Fruit fly (Drosophila melanogaster): ENCODE results near the gene CG42537.
A peak's percentile ranks its signal among the peaks of the same experiment; 100 is the strongest.

CG42537 gene

DNA sequence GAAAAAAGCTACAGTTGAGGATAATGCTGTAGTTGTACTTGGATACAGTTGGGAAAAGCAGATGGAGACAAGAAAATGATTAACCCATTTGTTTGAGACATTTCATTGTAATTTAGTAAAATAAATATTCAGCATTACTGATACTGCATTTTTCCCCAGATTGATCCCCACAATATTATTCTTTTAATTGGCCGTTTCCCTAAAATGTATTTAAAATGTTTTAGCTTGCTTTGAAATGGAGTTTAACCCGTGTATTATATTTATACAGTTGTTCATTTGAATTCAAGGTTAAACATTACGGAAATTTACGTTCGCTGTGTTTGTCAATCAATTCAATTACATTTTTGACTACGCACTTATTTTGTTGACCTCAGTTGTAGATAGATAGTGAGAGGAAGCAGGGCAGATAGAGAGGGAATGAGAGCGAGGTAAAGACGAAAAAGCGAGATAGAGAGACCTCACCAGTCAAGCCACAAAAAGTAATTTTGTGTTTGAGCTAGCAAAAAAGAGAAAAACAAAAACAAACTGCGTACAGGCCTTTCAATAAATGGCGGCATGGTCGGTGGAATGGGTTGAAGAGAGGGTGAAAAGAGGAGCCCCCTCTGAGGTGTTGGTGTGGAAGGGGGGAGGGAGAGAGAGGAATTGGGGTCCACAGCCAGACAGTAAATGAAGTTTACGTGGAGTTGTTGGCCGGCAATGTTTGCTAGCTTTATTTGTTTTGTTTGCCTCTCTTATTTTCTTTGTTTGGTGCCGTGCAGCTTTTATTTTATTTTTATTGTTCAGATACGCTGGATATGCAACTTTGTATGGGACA, 33.0 kb downstream of the CG42537 start (continued):
- TF ChIP-seq MTF-1 (GFP tag; optimal IDR thresholded peaks at IDR 0.05; ENCODE audit: borderline replicate concordance) (no peak), CG3407 (GFP tag; optimal IDR thresholded peaks at IDR 0.05) (no peak), hbn (GFP tag; IDR thresholded peaks at IDR 0.05; ENCODE audit: partially characterized antibody) (no peak), B-H1 (GFP tag; IDR thresholded peaks at IDR 0.05) (peak; percentile 46), CG1529 (GFP tag; optimal IDR thresholded peaks at IDR 0.05) (peak; percentile 84), HLH3B (GFP tag; IDR thresholded peaks at IDR 0.05) (peak; percentile 60), CG12219 (GFP tag; optimal IDR thresholded peaks at IDR 0.05) (peak; percentile 88), CG11723 (GFP tag; optimal IDR thresholded peaks at IDR 0.05) (peak; percentile 79), Usf (GFP tag; optimal IDR thresholded peaks at IDR 0.05) (peak; percentile 86), lov (optimal IDR thresholded peaks at IDR 0.05) (no peak), lov (GFP tag; IDR thresholded peaks at IDR 0.05) (0 out of 3 replicates have a peak, but pooled peaks have one; percentile 13), CG4424 (GFP tag; optimal IDR thresholded peaks at IDR 0.05) (peak; percentile 89), CG11696 (GFP tag; IDR thresholded peaks at IDR 0.05) (peak; percentile 96), cas (GFP tag; IDR thresholded peaks at IDR 0.05) (no peak), CG15479 (GFP tag; optimal IDR thresholded peaks at IDR 0.05) (no peak), tup (GFP tag; optimal IDR thresholded peaks at IDR 0.05) (no peak), Mad (GFP tag; optimal IDR thresholded peaks at IDR 0.05) (peak; percentile 70), esg (GFP tag; conservative IDR thresholded peaks at IDR 0.05) (peak; percentile 64), D (optimal IDR thresholded peaks at IDR 0.05) (no peak), D (GFP tag; optimal IDR thresholded peaks at IDR 0.05) (peak; percentile 86), CG7745 (tag; optimal IDR thresholded peaks at IDR 0.05) (no peak), Asciz (GFP tag; optimal IDR thresholded peaks at IDR 0.05) (peak; percentile 83), CG7786 (GFP tag; optimal IDR thresholded peaks at IDR 0.05) (peak; percentile 75), Lpt (GFP tag; optimal IDR thresholded peaks at IDR 0.05) (no peak), CG10979 (tag; optimal IDR thresholded peaks at IDR 0.05) (peak; percentile 89), prd (optimal IDR thresholded peaks at IDR 0.05) (no peak), prd (GFP tag; IDR thresholded peaks at IDR 0.05) (peak; percentile 81), CG17612 (GFP tag; IDR thresholded peaks at IDR 0.05) (peak; percentile 14; the same call in 1 of the 2 replicates), Antp (GFP tag; optimal IDR thresholded peaks at IDR 0.05) (peak; percentile 84), stc (GFP tag; IDR thresholded peaks at IDR 0.05) (peak; percentile 62; the same call in 1 of the 2 replicates), CG1602 (GFP tag; optimal IDR thresholded peaks at IDR 0.05) (peak; percentile 82), CG6765 (GFP tag; optimal IDR thresholded peaks at IDR 0.05) (peak; percentile 71), CG12659 (GFP tag; optimal IDR thresholded peaks at IDR 0.05) (peak; percentile 94), NFAT (GFP tag; IDR thresholded peaks at IDR 0.05) (no peak), CG3838 (GFP tag; optimal IDR thresholded peaks at IDR 0.05) (peak; percentile 75), CG10543 (GFP tag; optimal IDR thresholded peaks at IDR 0.05) (peak; percentile 79), CG4282 (GFP tag; optimal IDR thresholded peaks at IDR 0.05) (no peak), CG18011 (GFP tag; optimal IDR thresholded peaks at IDR 0.05) (peak; percentile 72), hb (GFP tag; IDR thresholded peaks at IDR 0.05; ENCODE audit: partially characterized antibody) (no peak), CG4617 (GFP tag; optimal IDR thresholded peaks at IDR 0.05; ENCODE audit: borderline replicate concordance) (no peak), scrt (GFP tag; optimal IDR thresholded peaks at IDR 0.05) (peak; percentile 83), insv (GFP tag; optimal IDR thresholded peaks at IDR 0.05) (peak in 1 of 2 experiments; percentile 52), BEAF-32 (GFP tag; optimal IDR thresholded peaks at IDR 0.05) (no peak), gsb (GFP tag; IDR thresholded peaks at IDR 0.05) (0 out of 2 replicates have a peak, but pooled peaks have one; percentile 50), CG13894 (tag; optimal IDR thresholded peaks at IDR 0.05) (peak; percentile 51), usp (GFP tag; optimal IDR thresholded peaks at IDR 0.05) (no peak), CG6254 (GFP tag; optimal IDR thresholded peaks at IDR 0.05) (peak; percentile 71), CG18476 (GFP tag; optimal IDR thresholded peaks at IDR 0.05) (peak; percentile 80), mld (GFP tag; IDR thresholded peaks at IDR 0.05; ENCODE audit: partially characterized antibody) (no peak)

All from whole organism, embryonic.